Fruit fly (Drosophila melanogaster): ENCODE data around the gene MED31.
A peak's percentile ranks its signal among the peaks of the same experiment; 100 is the strongest.

MED31 gene

DNA sequence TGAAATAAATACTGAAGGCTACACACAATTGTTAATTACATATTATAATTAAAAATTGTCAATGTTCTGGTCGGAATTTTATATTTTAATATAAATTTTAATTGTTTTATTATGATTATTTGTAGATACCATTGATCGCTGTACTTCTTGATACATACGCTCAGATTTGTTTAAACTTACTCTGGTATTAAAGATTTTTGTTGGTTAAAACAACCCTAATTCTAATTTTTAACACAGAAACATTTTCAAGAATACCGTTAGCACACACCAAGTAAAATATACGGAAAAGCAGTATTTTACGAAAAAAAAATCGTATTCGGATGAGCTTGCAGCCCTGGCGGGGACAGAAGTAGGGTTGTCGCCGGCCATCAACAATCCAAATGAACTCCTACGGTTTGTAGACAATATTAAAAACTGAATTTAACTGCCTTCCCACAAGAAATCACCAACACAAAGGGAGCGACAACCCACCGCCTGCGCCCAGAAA, at the start of gene MED31, which contains the start of the genes CG9775 and slx1 (continued):
- TF ChIP-seq salm (tag; optimal IDR thresholded peaks at IDR 0.05) (peak; percentile 47), Scr (GFP tag; IDR thresholded peaks at IDR 0.05; ENCODE audit: partially characterized antibody) (0 out of 2 replicates have a peak, but pooled peaks have one; percentile 28), CG12659 (GFP tag; optimal IDR thresholded peaks at IDR 0.05) (peak; percentile 88), CG1792 (GFP tag; optimal IDR thresholded peaks at IDR 0.05) (no peak), grn (GFP tag; optimal IDR thresholded peaks at IDR 0.05) (no peak), nerfin-1 (tag; optimal IDR thresholded peaks at IDR 0.05) (peak; percentile 43), CG14667 (GFP tag; IDR thresholded peaks at IDR 0.05) (peak; percentile 60), peb (GFP tag; IDR thresholded peaks at IDR 0.05) (no peak; the same call in 1 of the 2 replicates), ken (GFP tag; IDR thresholded peaks at IDR 0.05) (peak; percentile 70; the same call in 1 of the 3 replicates), CG6175 (GFP tag; IDR thresholded peaks at IDR 0.05) (no peak), CG11504 (tag; optimal IDR thresholded peaks at IDR 0.05) (peak; percentile 86), CG6689 (GFP tag; IDR thresholded peaks at IDR 0.05) (peak; percentile 91), bigmax (GFP tag; optimal IDR thresholded peaks at IDR 0.05) (no peak), Atf-2 (GFP tag; optimal IDR thresholded peaks at IDR 0.05) (no peak), stwl (tag; optimal IDR thresholded peaks at IDR 0.05) (peak; percentile 56), usp (GFP tag; optimal IDR thresholded peaks at IDR 0.05) (no peak), CG34422 (GFP tag; IDR thresholded peaks at IDR 0.05) (peak; percentile 68), CG16863 (GFP tag; optimal IDR thresholded peaks at IDR 0.05) (no peak), tna (GFP tag; IDR thresholded peaks at IDR 0.05; ENCODE audit: partially characterized antibody) (no peak), ci (GFP tag; IDR thresholded peaks at IDR 0.05) (peak; percentile 69), knrl (GFP tag; IDR thresholded peaks at IDR 0.05; ENCODE audit: partially characterized antibody) (no peak), CG10366 (GFP tag; IDR thresholded peaks at IDR 0.05) (peak; percentile 52), CG9932 (GFP tag; IDR thresholded peaks at IDR 0.05) (peak; percentile 82), gce (GFP tag; IDR thresholded peaks at IDR 0.05) (no peak), ham (GFP tag; IDR thresholded peaks at IDR 0.05) (no peak), nmo (GFP tag; optimal IDR thresholded peaks at IDR 0.05) (peak; percentile 89), Sox102F (GFP tag; optimal IDR thresholded peaks at IDR 0.05) (peak; percentile 84), klu (GFP tag; IDR thresholded peaks at IDR 0.05) (peak; percentile 61; the same call in 1 of the 2 replicates), Ets65A (GFP tag) (peak; percentile 56), CG30020 (tag; optimal IDR thresholded peaks at IDR 0.05) (peak; percentile 96), CG2712 (tag; optimal IDR thresholded peaks at IDR 0.05) (peak; percentile 88), NC2α (GFP tag; optimal IDR thresholded peaks at IDR 0.05) (no peak), ERR (GFP tag; optimal IDR thresholded peaks at IDR 0.05) (no peak), Med (GFP tag) (peak; percentile 74), CG11723 (GFP tag; optimal IDR thresholded peaks at IDR 0.05) (peak; percentile 63), E2f2 (GFP tag; IDR thresholded peaks at IDR 0.05) (peak; percentile 53), pum (GFP tag; optimal IDR thresholded peaks at IDR 0.05) (peak; percentile 31), trh (GFP tag; optimal IDR thresholded peaks at IDR 0.05) (peak; percentile 20), scrt (GFP tag; optimal IDR thresholded peaks at IDR 0.05) (peak; percentile 48), CG4820 (GFP tag; optimal IDR thresholded peaks at IDR 0.05) (peak; percentile 74), pzg (GFP tag; optimal IDR thresholded peaks at IDR 0.05) (peak; percentile 54), CG10321 (GFP tag; IDR thresholded peaks at IDR 0.05) (no peak), zen2 (GFP tag; IDR thresholded peaks at IDR 0.05; ENCODE audit: partially characterized antibody) (no peak), CG13296 (GFP tag; optimal IDR thresholded peaks at IDR 0.05) (peak; percentile 40), Xbp1 (GFP tag; optimal IDR thresholded peaks at IDR 0.05) (peak; percentile 82), CG9797 (GFP tag; optimal IDR thresholded peaks at IDR 0.05) (peak; percentile 59), Adf1 (GFP tag; IDR thresholded peaks at IDR 0.05) (no peak), crc (GFP tag; optimal IDR thresholded peaks at IDR 0.05) (no peak), CG1603 (tag; optimal IDR thresholded peaks at IDR 0.05) (peak; percentile 53), CG2199 (GFP tag; IDR thresholded peaks at IDR 0.05) (no peak), psq (GFP tag; optimal IDR thresholded peaks at IDR 0.05) (peak; percentile 36)
